Worm (Caenorhabditis elegans): ENCODE results near the gene fbxc-45.

Gene fbxc-45

DNA sequence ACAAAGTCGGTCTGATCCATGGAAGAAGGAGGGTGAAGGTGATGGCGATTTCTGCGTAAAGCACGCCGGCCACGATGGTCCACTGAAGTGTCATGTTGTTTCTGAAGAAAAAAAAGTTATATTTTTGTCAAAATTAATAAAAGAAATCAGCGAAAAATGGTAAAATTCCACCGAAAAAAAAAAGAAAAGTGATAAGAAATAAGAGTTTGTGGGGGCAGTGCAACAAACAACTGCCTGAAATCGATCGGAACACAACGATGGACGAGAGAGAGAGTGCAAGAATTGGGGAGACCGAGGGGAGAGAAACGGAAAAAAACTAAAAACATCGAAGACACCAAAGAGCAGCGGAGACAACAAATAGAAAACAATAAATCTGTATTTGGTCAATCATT lies 29.7 kb downstream of the fbxc-45 start, which contains the start of gene Y54G2A.18:
Gene Y54G2A.18 (minus strand): TSS at position 101 of the 392 bp plus-strand sequence.
- TF ChIP-seq ceh-28 (tag; optimal IDR thresholded peaks at IDR 0.05), result peak; percentile 28
- peak; percentile 35 for TF ChIP-seq elt-2 (tag; optimal IDR thresholded peaks at IDR 0.05)
- TF ChIP-seq aly-2 (tag; optimal IDR thresholded peaks at IDR 0.05), result no peak
- no peak for TF ChIP-seq ceh-9 (tag; optimal IDR thresholded peaks at IDR 0.05)
- no peak for TF ChIP-seq nhr-23 (tag; optimal IDR thresholded peaks at IDR 0.05)
- no peak for TF ChIP-seq eor-1 (tag; optimal IDR thresholded peaks at IDR 0.05)
- peak; percentile 35 for TF ChIP-seq pha-4 (tag; optimal IDR thresholded peaks at IDR 0.05)
- no peak for TF ChIP-seq nhr-25 (tag; optimal IDR thresholded peaks at IDR 0.05)

DNA sequence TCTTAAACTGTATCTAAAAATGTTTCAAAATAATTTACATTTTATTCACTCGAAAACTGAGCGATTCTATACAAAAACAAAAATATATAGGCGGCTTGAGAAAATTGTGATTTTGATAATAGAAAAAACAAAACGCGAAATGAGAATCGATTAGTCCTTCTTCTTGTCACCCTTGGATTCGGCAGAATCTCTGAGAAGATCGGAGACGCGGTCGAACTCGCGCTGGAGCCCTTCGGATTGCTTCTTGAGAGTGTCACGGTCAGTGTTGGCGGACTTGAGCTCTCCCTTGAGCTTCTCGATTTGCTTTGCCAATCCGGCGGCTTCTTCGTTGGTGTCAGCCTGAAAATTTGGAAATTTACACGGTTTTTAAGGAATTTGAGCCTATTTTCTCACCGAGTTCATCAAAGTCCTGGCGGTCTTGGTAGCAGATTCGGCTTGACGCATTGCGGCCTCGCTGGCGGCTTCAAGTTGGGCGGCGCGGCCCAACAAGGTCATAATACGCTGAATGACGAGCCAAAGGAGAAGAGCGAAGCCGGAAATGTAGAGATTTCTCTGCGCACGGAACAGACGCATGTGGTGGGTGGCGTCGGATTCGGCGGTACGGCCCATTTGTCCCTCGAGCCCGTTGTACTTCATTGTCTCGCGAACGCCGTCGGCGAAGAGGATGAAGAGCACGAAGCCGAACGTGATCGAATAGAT lies 30.4 kb downstream of the fbxc-45 start:
- no peak for TF ChIP-seq skn-1 (tag; optimal IDR thresholded peaks at IDR 0.05)
- TF ChIP-seq fkh-10 (GFP tag; optimal IDR thresholded peaks at IDR 0.05), result no peak
- no peak for TF ChIP-seq nhr-43 (tag; optimal IDR thresholded peaks at IDR 0.05; ENCODE audit: poor library complexity, severe bottlenecking)
- no peak for TF ChIP-seq nhr-67 (tag; optimal IDR thresholded peaks at IDR 0.05)
- TF ChIP-seq elt-1 (tag; optimal IDR thresholded peaks at IDR 0.05), result no peak

DNA sequence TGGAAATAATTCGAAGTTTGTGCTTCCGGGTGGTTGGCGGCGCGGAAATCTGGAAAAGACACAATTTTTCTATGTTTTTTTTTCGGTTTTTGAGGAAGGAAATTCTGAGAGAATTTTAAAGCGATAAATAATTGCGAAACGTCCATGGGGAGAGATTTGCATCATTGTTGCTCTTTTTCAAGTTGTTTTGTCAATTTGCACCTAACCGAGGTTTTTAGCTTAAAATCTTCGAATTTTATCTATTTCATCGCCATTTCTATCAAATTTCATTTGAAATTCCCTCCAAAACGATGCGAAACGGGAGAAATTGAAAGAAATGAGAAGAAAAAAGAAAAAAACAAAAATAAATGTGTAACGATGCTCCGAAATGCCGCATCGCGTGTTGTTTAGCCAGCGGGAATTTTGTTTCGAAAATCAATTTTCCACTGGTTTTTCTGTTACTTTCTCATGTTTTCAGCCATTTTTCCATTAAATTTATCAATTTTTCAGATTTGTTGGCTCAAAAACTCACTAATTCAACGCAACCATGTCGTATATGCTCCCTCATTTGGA lies 31.6 kb downstream of the fbxc-45 start, which contains the start of the genes nprt-1 and dib-1:
Gene nprt-1 (minus strand): TSS at position 51 of the 552 bp plus-strand sequence.
Gene dib-1 (plus strand): TSS at position 482 of the 552 bp plus-strand sequence.
- TF ChIP-seq snpc-4 (tag; optimal IDR thresholded peaks at IDR 0.05), result no peak
- TF ChIP-seq fkh-10 (GFP tag; optimal IDR thresholded peaks at IDR 0.05), result peak; percentile 13
- TF ChIP-seq elt-2 (tag; optimal IDR thresholded peaks at IDR 0.05), result peak; percentile 2
- TF ChIP-seq nhr-23 (tag; optimal IDR thresholded peaks at IDR 0.05), result peak; percentile 72
- TF ChIP-seq pha-4 (tag; optimal IDR thresholded peaks at IDR 0.05), result peak; percentile 67
- peak; percentile 73 for TF ChIP-seq nfya-1 (tag; optimal IDR thresholded peaks at IDR 0.05; ENCODE audit: insufficient read depth)
- TF ChIP-seq eor-1 (tag; optimal IDR thresholded peaks at IDR 0.05), result no peak
- TF ChIP-seq elt-1 (tag; optimal IDR thresholded peaks at IDR 0.05), result no peak
- TF ChIP-seq mdl-1 (tag; optimal IDR thresholded peaks at IDR 0.05), result no peak
- peak; percentile 59 for TF ChIP-seq hmg-11 (tag; optimal IDR thresholded peaks at IDR 0.05)
- TF ChIP-seq skn-1 (tag; optimal IDR thresholded peaks at IDR 0.05), result no peak
- TF ChIP-seq egl-5 (tag; optimal IDR thresholded peaks at IDR 0.05), result peak; percentile 63
- peak; percentile 74 for TF ChIP-seq lin-15B (tag; optimal IDR thresholded peaks at IDR 0.05)
- peak; percentile 25 for TF ChIP-seq lin-39 (tag; optimal IDR thresholded peaks at IDR 0.05)
- peak; percentile 16 for TF ChIP-seq nhr-25 (tag; optimal IDR thresholded peaks at IDR 0.05)
- TF ChIP-seq unc-62 (GFP tag; optimal IDR thresholded peaks at IDR 0.05), result no peak

DNA sequence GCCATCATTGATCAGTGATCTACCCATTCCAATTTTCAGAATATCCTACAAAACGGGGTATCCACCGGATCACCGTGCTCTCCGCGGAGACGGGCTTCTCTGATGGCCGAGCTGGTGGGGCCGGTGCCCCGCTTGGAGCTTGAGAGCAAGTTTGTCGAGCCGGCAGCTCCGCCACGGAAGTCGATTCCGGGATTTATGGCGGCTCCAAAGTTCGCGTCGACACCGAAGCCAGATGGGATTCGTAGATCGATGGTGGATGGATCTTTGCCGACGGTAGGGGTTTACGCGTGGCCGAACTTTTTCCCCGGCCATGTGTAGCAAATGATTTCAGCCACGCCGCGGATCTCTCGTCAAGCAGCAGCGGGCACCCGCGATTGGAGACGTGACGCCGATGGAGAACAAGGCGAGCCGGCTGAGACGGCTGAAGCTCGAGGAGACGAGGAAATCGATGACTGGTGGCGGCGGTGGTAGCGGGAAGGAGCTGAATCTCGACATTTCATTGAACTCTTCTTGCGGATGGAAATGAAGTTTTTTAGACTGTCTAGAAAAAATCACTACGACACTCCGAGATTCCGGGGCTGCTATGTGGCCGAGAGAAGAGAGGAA lies 33.4 kb downstream of the fbxc-45 start:
- TF ChIP-seq R02D3.7 (tag; optimal IDR thresholded peaks at IDR 0.05), result no peak
- TF ChIP-seq snpc-4 (tag; optimal IDR thresholded peaks at IDR 0.05), result no peak
- no peak for TF ChIP-seq ztf-4 (tag; optimal IDR thresholded peaks at IDR 0.05)
- no peak for TF ChIP-seq nhr-25 (tag; optimal IDR thresholded peaks at IDR 0.05)
- no peak for TF ChIP-seq ceh-28 (tag; optimal IDR thresholded peaks at IDR 0.05)

DNA sequence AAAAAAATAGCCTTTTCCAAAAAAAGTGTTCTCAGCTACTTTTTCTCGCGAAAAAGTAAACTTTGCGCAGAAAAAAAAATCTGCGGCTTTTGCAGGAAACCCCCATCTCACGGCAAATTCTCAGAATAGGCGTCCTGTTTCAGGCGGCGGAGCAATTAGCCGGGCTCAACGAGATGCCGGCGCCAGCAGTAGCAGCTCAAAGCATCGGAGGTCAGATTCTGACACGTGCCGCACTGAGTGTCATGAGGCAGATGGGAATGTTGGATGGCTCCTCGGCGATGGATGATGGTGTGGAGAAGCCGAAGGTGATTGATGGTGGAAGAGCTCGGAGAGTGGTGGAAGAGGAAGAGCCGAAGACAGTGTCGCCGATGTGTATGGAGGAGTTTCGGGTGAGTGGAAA lies 34.8 kb downstream of the fbxc-45 start:
- TF ChIP-seq nhr-11 (tag; optimal IDR thresholded peaks at IDR 0.05) (no peak), elt-2 (tag; optimal IDR thresholded peaks at IDR 0.05) (no peak), egl-27 (tag; optimal IDR thresholded peaks at IDR 0.05) (no peak), ama-1 (optimal IDR thresholded peaks at IDR 0.05) (no peak)

DNA sequence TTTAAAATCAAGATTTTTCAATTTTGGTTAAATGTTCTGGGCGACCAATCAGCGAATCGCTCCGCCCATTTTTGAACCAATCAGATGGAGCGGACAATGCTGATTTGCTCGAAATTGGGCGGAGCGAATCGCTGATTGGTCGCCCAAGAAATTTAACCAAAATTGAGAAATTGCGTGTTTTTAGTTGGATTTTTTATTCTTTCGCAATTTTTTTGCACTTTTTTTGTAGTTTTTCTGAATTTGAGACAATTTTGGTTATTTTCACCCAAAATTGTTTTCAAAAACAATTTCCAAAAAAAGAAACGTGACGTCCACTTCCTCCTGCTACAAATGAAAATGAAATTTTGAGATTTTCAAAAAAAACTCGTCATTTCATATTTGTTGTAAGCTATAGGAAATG lies 35.4 kb downstream of the fbxc-45 start, which contains the start of gene dml-1:
Gene dml-1 (plus strand): TSS at position 301 of the 400 bp plus-strand sequence.
- TF ChIP-seq nfya-1 (tag; optimal IDR thresholded peaks at IDR 0.05; ENCODE audit: insufficient read depth), result peak; percentile 36
- TF ChIP-seq snpc-4 (tag; optimal IDR thresholded peaks at IDR 0.05), result no peak

DNA sequence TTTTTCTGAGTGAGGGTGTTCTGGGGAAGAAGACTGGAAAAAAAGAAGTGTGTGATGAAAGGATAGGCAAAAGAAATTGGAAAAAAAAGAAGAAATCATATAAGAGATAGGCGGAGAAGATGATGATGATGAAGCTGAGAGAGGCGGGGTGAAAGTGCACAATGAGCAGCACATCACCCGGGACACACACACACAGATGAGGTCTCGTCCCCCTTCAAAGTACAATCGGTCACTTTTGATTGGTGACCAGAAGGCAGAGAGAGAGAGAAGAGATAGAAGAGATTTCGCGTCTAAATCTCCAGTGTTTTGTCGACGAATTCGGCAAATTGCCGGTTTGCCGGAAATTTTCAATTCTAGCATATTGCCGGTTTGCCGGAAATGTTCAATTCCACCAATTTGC lies 36.8 kb downstream of the fbxc-45 start:
- TF ChIP-seq ztf-4 (tag; optimal IDR thresholded peaks at IDR 0.05) (no peak), nfya-1 (tag; optimal IDR thresholded peaks at IDR 0.05; ENCODE audit: insufficient read depth) (peak; percentile 37)
